Worm (Caenorhabditis elegans) whole organism, midembryonic: Measurements from ENCODE around the gene ZK1236.5.

ENCODE experiments used
- T22C8.4 ChIP-seq: fragments of 200-800 bp; sonication (Bioruptor generic); IDR thresholded peaks from 2 replicates; pipeline ENCODE4 v1.3.6; 2022; ENCODE audit warnings: missing genetic modification characterization, missing compliant biosample characterization
- cog-1 ChIP-seq: sonication (generic microtip); optimal IDR thresholded peaks from 2 replicates; lab custom pipeline; 2016; ENCODE audit warnings: missing genetic modification characterization, missing compliant biosample characterization
- flt-1 ChIP-seq: fragments of 200-800 bp; sonication (Bioruptor generic); IDR thresholded peaks from 2 replicates; pipeline ENCODE4 v1.3.6; 2022; ENCODE audit warnings: missing genetic modification characterization, missing compliant biosample characterization
- klf-2 ChIP-seq: fragments of 200-800 bp; sonication (Bioruptor generic); conservative IDR thresholded peaks from 2 replicates; pipeline ENCODE4 v1.3.6; 2022; ENCODE audit warnings: missing genetic modification reagents, missing genetic modification characterization, missing compliant biosample characterization
- med-1 ChIP-seq: sonication (generic microtip); optimal IDR thresholded peaks from 2 replicates; lab custom pipeline; 2017; ENCODE audit warnings: missing genetic modification characterization, mild to moderate bottlenecking, missing compliant biosample characterization, antibody characterized with exemption, missing genetic modification reagents; ENCODE audit not compliant: insufficient read depth
- ref-1 ChIP-seq: fragments of 200-800 bp; sonication (Bioruptor generic); conservative IDR thresholded peaks from 2 replicates; pipeline ENCODE4 v1.3.6; 2022; ENCODE audit warnings: missing genetic modification reagents, missing genetic modification characterization, missing compliant biosample characterization
- tab-1 ChIP-seq: fragments of 200-800 bp; sonication (Bioruptor generic); IDR thresholded peaks from 2 replicates; pipeline ENCODE4 v1.3.6; 2022; ENCODE audit warnings: missing genetic modification characterization, missing compliant biosample characterization
- ztf-23 ChIP-seq: fragments of 200-800 bp; sonication (Bioruptor generic); IDR thresholded peaks from 2 replicates; pipeline ENCODE4 v1.3.6; 2022; ENCODE audit warnings: missing genetic modification reagents, missing genetic modification characterization, missing compliant biosample characterization
- ztf-29 ChIP-seq: fragments of 200-800 bp; sonication (Bioruptor generic); IDR thresholded peaks from 2 replicates; pipeline ENCODE4 v1.3.6; 2022; ENCODE audit warnings: missing genetic modification reagents, missing genetic modification characterization, missing compliant biosample characterization

ZK1236.5 gene

ce11 chrIII:8450494-8450893 lies 18.5 kb upstream of the ZK1236.5 start:
- TF ChIP-seq cog-1 (tag; lab: Kevin White, UChicago) = no peak
- no peak for TF ChIP-seq ztf-23 (GFP tag; lab: Robert Waterston, UW)
- TF ChIP-seq tab-1 (GFP tag; lab: Robert Waterston, UW) = no peak
- TF ChIP-seq klf-2 = no peak
- no peak for TF ChIP-seq flt-1 (GFP tag; lab: Robert Waterston, UW)
- no peak for TF ChIP-seq ref-1 (GFP tag; lab: Robert Waterston, UW)
- TF ChIP-seq T22C8.4 (GFP tag; lab: Robert Waterston, UW) = no peak
- no peak for TF ChIP-seq med-1
- TF ChIP-seq ztf-29 = no peak

- no peak for TF ChIP-seq tab-1 (GFP tag; lab: Robert Waterston, UW)
- TF ChIP-seq ztf-29 = no peak
- no peak for TF ChIP-seq cog-1 (tag; lab: Kevin White, UChicago)
- no peak for TF ChIP-seq ztf-23 (GFP tag; lab: Robert Waterston, UW)
- TF ChIP-seq T22C8.4 (GFP tag; lab: Robert Waterston, UW) = no peak
- no peak for TF ChIP-seq flt-1 (GFP tag; lab: Robert Waterston, UW)
- no peak for TF ChIP-seq med-1
- no peak for TF ChIP-seq ref-1 (GFP tag; lab: Robert Waterston, UW)
- no peak for TF ChIP-seq klf-2
Observed at ce11 chrIII:8449160-8449807, 17.3 kb upstream of the ZK1236.5 start, which contains the start of gene mrpl-32. Gene mrpl-32, plus strand, starts transcription at chrIII:8449757.

ce11 chrIII:8446940-8447403 lies 15.0 kb upstream of the ZK1236.5 start, which contains the start of gene rpn-3:
Gene rpn-3, plus strand, starts transcription at chrIII:8447353.
- TF ChIP-seq ref-1 (GFP tag; lab: Robert Waterston, UW) (no peak), cog-1 (tag; lab: Kevin White, UChicago) (peak; percentile 90), med-1 (no peak), ztf-23 (GFP tag; lab: Robert Waterston, UW) (peak; percentile 78), flt-1 (GFP tag; lab: Robert Waterston, UW) (peak; percentile 79)

DNA sequence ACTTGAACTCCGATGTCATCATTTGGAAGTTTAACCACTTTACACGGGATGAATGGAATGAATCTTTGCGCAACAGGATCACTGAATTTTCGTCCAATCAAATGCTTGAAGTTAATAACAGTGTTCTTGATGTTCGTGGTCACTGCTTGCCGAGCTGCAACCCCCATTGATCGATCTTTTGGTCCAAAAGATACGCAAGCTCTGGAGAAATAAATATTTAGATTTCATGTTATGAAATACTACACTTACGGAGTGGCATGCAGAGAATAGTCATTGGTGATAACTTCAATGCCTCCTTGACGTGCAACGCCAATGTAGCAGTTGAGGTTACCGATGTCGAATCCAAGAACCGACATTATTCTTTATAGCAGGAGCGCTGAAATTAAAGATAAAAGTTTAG lies 14.5 kb upstream of the ZK1236.5 start, which contains the start of gene hsp-110:
hsp-110 (minus strand) TSS at position 376 of the 400 bp plus-strand sequence.
- TF ChIP-seq med-1 = no peak
- no peak for TF ChIP-seq ztf-29

- TF ChIP-seq ref-1 (GFP tag; lab: Robert Waterston, UW) = no peak
- TF ChIP-seq flt-1 (GFP tag; lab: Robert Waterston, UW) = no peak
- TF ChIP-seq klf-2 = no peak
- no peak for TF ChIP-seq ztf-29
- TF ChIP-seq cog-1 (tag; lab: Kevin White, UChicago) = no peak
- no peak for TF ChIP-seq ztf-23 (GFP tag; lab: Robert Waterston, UW)
- TF ChIP-seq tab-1 (GFP tag; lab: Robert Waterston, UW) = no peak
- TF ChIP-seq med-1 = no peak
- TF ChIP-seq T22C8.4 (GFP tag; lab: Robert Waterston, UW) = no peak
Observed at ce11 chrIII:8446061-8446460, 14.0 kb upstream of the ZK1236.5 start.

DNA sequence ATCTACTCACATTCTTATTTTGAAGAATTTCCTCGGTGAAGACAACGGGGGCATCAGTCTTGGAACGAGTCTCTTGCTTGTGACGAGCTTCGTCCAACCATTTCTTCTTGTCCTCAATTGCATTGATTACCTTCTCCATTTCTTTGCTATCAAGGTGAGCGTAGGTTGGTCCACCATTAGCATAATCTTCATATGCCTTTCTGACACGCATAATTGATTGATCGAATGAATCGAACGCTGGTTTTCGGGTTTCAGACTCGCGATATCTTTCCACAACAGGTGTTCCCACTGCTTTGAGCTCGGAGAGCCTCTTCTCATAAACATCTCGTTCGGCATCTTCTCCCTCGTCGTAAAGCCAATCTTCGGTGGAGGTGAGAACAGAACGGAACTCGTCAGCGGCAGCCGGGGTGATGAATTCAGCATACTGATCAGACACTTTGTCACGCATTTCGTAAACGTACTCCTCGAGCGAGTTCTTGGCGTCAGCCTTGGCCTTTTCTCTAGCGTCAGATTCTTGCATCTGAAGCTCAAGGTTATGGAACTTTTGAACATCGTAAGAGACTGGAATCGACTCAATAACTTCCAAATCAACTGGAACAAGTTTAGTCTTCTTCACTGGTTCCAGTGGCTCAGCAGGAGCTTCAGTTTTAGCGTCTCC lies 12.5 kb upstream of the ZK1236.5 start:
- TF ChIP-seq tab-1 (GFP tag; lab: Robert Waterston, UW) = no peak
- TF ChIP-seq ztf-29 = no peak
- no peak for TF ChIP-seq ztf-23 (GFP tag; lab: Robert Waterston, UW)
- no peak for TF ChIP-seq T22C8.4 (GFP tag; lab: Robert Waterston, UW)
- no peak for TF ChIP-seq cog-1 (tag; lab: Kevin White, UChicago)
- no peak for TF ChIP-seq ref-1 (GFP tag; lab: Robert Waterston, UW)
- no peak for TF ChIP-seq klf-2
- no peak for TF ChIP-seq med-1
- TF ChIP-seq flt-1 (GFP tag; lab: Robert Waterston, UW) = no peak

ce11 chrIII:8443557-8444131 lies 11.6 kb upstream of the ZK1236.5 start, which contains the start of gene ufbp-1:
Gene ufbp-1, minus strand, starts transcription at chrIII:8443607.
- TF ChIP-seq ztf-23 (GFP tag; lab: Robert Waterston, UW) (no peak), flt-1 (GFP tag; lab: Robert Waterston, UW) (0 out of 2 replicates have a peak, but pooled peaks have one; percentile 23)

DNA sequence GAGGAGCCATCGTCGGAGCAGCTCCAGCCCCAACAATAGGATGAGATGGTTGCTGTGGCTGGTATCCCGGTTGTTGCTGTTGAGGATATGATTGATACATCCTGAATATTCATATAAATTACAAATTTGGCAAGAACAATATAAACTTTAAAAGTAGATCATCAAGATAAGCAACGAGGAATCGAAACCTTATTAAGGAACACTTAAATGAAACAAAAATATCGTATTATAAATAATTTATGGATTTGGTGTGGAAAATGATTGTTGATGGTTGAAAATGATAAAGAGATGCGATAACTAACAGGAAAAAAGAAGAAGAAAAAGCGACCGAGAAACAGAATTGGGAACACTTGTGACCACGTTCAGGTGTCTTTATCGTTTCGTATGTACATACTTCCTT lies 7.3 kb upstream of the ZK1236.5 start, which contains the start of gene pqn-96:
pqn-96 (minus strand) TSS at position 101 of the 400 bp plus-strand sequence.
- TF ChIP-seq cog-1 (tag; lab: Kevin White, UChicago) = no peak
- TF ChIP-seq ref-1 (GFP tag; lab: Robert Waterston, UW) = no peak
- TF ChIP-seq ztf-23 (GFP tag; lab: Robert Waterston, UW) = no peak
- TF ChIP-seq med-1 = no peak
- TF ChIP-seq flt-1 (GFP tag; lab: Robert Waterston, UW) = no peak
- TF ChIP-seq tab-1 (GFP tag; lab: Robert Waterston, UW) = no peak
- no peak for TF ChIP-seq ztf-29
- no peak for TF ChIP-seq klf-2
- no peak for TF ChIP-seq T22C8.4 (GFP tag; lab: Robert Waterston, UW)

ce11 chrIII:8437763-8438414 lies 5.9 kb upstream of the ZK1236.5 start:
- TF ChIP-seq tab-1 (GFP tag; lab: Robert Waterston, UW) = no peak
- no peak for TF ChIP-seq ref-1 (GFP tag; lab: Robert Waterston, UW)
- TF ChIP-seq ztf-29 = no peak
- no peak for TF ChIP-seq klf-2
- no peak for TF ChIP-seq med-1
- no peak for TF ChIP-seq ztf-23 (GFP tag; lab: Robert Waterston, UW)
- TF ChIP-seq flt-1 (GFP tag; lab: Robert Waterston, UW) = no peak
- TF ChIP-seq T22C8.4 (GFP tag; lab: Robert Waterston, UW) = no peak
- no peak for TF ChIP-seq cog-1 (tag; lab: Kevin White, UChicago)
